Worm (Caenorhabditis elegans) whole organism, L4 larva: Measurements from ENCODE around the gene srlf-33.

Source experiments
- D1046.2 ChIP-seq: fragments of 200-800 bp; sonication (Bioruptor generic); IDR thresholded peaks from 2 replicates; pipeline ENCODE4 v1.3.6; 2022; ENCODE audit warnings: missing genetic modification characterization, missing compliant biosample characterization
- F10B5.3 ChIP-seq: sonication (generic microtip); optimal IDR thresholded peaks from 2 replicates; lab custom pipeline; 2016; ENCODE audit warnings: mild to moderate bottlenecking, missing genetic modification characterization, missing compliant biosample characterization
- F26F4.8 ChIP-seq: fragments of 200-800 bp; sonication (Bioruptor generic); conservative IDR thresholded peaks from 2 replicates; pipeline ENCODE4 v1.3.6; 2022; ENCODE audit warnings: missing genetic modification characterization, missing compliant biosample characterization
- F44E2.7 ChIP-seq: fragments of 200-800 bp; sonication (Bioruptor generic); IDR thresholded peaks from 2 replicates; pipeline ENCODE4 v2.1.2; 2022; ENCODE audit warnings: missing genetic modification characterization, missing compliant biosample characterization
- F49E8.2 ChIP-seq: sonication (generic microtip); optimal IDR thresholded peaks from 2 replicates; lab custom pipeline; 2016; ENCODE audit warnings: missing compliant biosample characterization, mild to moderate bottlenecking, missing genetic modification characterization, borderline replicate concordance
- R02D3.7 ChIP-seq: fragments of 150-350 bp; sonication (generic microtip); optimal IDR thresholded peaks from 3 replicates; lab custom pipeline; 2014; ENCODE audit warnings: missing biosample characterization, missing genetic modification characterization
- T20F7.1 ChIP-seq: fragments of 200-800 bp; sonication (Bioruptor generic); optimal IDR thresholded peaks from 2 replicates; lab custom pipeline; 2018; ENCODE audit warnings: mild to moderate bottlenecking, missing genetic modification characterization, missing compliant biosample characterization
- Y105C5A.15 ChIP-seq: fragments of 200-800 bp; sonication (Bioruptor generic); IDR thresholded peaks from 2 replicates; pipeline ENCODE4 v1.3.6; 2022; ENCODE audit warnings: missing genetic modification characterization, missing compliant biosample characterization
- Y5F2A.4 ChIP-seq: fragments of 200-800 bp; sonication (Bioruptor generic); optimal IDR thresholded peaks from 2 replicates; lab custom pipeline; 2018; ENCODE audit warnings: mild to moderate bottlenecking, missing genetic modification characterization, missing compliant biosample characterization
- Y75B8A.6 ChIP-seq: fragments of 200-800 bp; sonication (Bioruptor generic); IDR thresholded peaks from 2 replicates; pipeline ENCODE4 v1.3.6; 2022; ENCODE audit warnings: missing genetic modification reagents, missing genetic modification characterization, missing compliant biosample characterization
- ZK337.2 ChIP-seq: fragments of 200-800 bp; sonication (Bioruptor generic); IDR thresholded peaks from 2 replicates; pipeline ENCODE4 v1.3.6; 2022; ENCODE audit warnings: missing genetic modification reagents, missing genetic modification characterization, missing compliant biosample characterization
- aha-1 ChIP-seq: fragments of 150-350 bp; peaks from one replicate; lab custom pipeline; 2014; ENCODE audit warnings: missing biosample characterization, missing genetic modification characterization
- attf-4 ChIP-seq: sonication (generic microtip); optimal IDR thresholded peaks from 3 replicates; lab custom pipeline; 2017; ENCODE audit warnings: missing biosample characterization, missing genetic modification characterization
- ceh-44 ChIP-seq: fragments of 200-800 bp; sonication (Bioruptor generic); IDR thresholded peaks from 2 replicates; pipeline ENCODE4 v1.3.6; 2022; ENCODE audit warnings: missing genetic modification reagents, missing genetic modification characterization, missing compliant biosample characterization
- ctbp-1 ChIP-seq: fragments of 200-800 bp; sonication (Bioruptor generic); IDR thresholded peaks from 2 replicates; pipeline ENCODE4 v1.3.6; 2022; ENCODE audit warnings: missing genetic modification reagents, missing genetic modification characterization, missing compliant biosample characterization
- daf-12 ChIP-seq: fragments of 150-350 bp; optimal IDR thresholded peaks from 2 replicates; lab custom pipeline; 2014; ENCODE audit warnings: missing biosample characterization, missing genetic modification reagents, missing genetic modification characterization
- daf-16 ChIP-seq, 3 experiments: sonication (generic microtip); optimal IDR thresholded peaks; 2 replicates each; lab custom pipeline; 2016 to 2017; ENCODE audit warnings: missing genetic modification characterization in 3 of 3, missing genetic modification reagents in 3 of 3, mild to moderate bottlenecking in 2 of 3, missing compliant biosample characterization in 2 of 3, missing biosample characterization in 1 of 3, moderate library complexity in 1 of 3
- daf-19 ChIP-seq: fragments of 200-800 bp; sonication (Bioruptor generic); conservative IDR thresholded peaks from 2 replicates; pipeline ENCODE4 v1.3.6; 2022; ENCODE audit warnings: missing genetic modification characterization, missing compliant biosample characterization
- dmd-6 ChIP-seq: fragments of 200-800 bp; sonication (Bioruptor generic); IDR thresholded peaks from 2 replicates; pipeline ENCODE4 v1.3.6; 2022; ENCODE audit warnings: missing genetic modification reagents, missing genetic modification characterization, missing compliant biosample characterization
- dmd-9 ChIP-seq: fragments of 200-800 bp; sonication (Bioruptor generic); IDR thresholded peaks from 2 replicates; pipeline ENCODE4 v1.3.6; 2022; ENCODE audit warnings: missing genetic modification reagents, missing genetic modification characterization, missing compliant biosample characterization
- dpl-1 ChIP-seq: fragments of 150-350 bp; optimal IDR thresholded peaks from 2 replicates; lab custom pipeline; 2014; ENCODE audit warnings: missing biosample characterization, missing genetic modification reagents, missing genetic modification characterization
- duxl-1 ChIP-seq: sonication (generic microtip); optimal IDR thresholded peaks from 2 replicates; lab custom pipeline; 2016; ENCODE audit warnings: mild to moderate bottlenecking, missing genetic modification characterization, moderate library complexity, missing compliant biosample characterization; ENCODE audit not compliant: poor library complexity
- egl-27 ChIP-seq: sonication (generic microtip); optimal IDR thresholded peaks from 3 replicates; lab custom pipeline; 2017; ENCODE audit warnings: missing biosample characterization, missing genetic modification reagents, missing genetic modification characterization
- hlh-30 ChIP-seq: sonication (generic microtip); optimal IDR thresholded peaks from 2 replicates; lab custom pipeline; 2017; ENCODE audit warnings: antibody characterized with exemption, mild to moderate bottlenecking, missing genetic modification characterization, missing compliant biosample characterization; ENCODE audit not compliant: insufficient read depth
- hmg-1.1 ChIP-seq: fragments of 200-800 bp; sonication (Bioruptor generic); IDR thresholded peaks from 2 replicates; pipeline ENCODE4 v1.3.6; 2022; ENCODE audit warnings: missing genetic modification reagents, missing genetic modification characterization, missing compliant biosample characterization
- jun-1 ChIP-seq: fragments of 150-350 bp; optimal IDR thresholded peaks from 2 replicates; lab custom pipeline; 2014; ENCODE audit warnings: missing biosample characterization, missing genetic modification reagents, missing genetic modification characterization
- lin-29 ChIP-seq: fragments of 200-800 bp; sonication (Bioruptor generic); IDR thresholded peaks from 2 replicates; pipeline ENCODE4 v1.3.6; 2022; ENCODE audit warnings: missing genetic modification reagents, missing genetic modification characterization, missing compliant biosample characterization
- lin-39 ChIP-seq: fragments of 150-350 bp; optimal IDR thresholded peaks from 2 replicates; lab custom pipeline; 2014; ENCODE audit warnings: missing biosample characterization, missing genetic modification reagents, missing genetic modification characterization
- lir-3 ChIP-seq: sonication (generic microtip); optimal IDR thresholded peaks from 2 replicates; lab custom pipeline; 2016; ENCODE audit warnings: mild to moderate bottlenecking, missing genetic modification characterization, missing compliant biosample characterization
- lsy-2 ChIP-seq, 2 experiments: fragments of 150-350 bp in 1 of 2; sonication (generic microtip) in 1 of 2; optimal IDR thresholded peaks; 2 replicates each; lab custom pipeline; 2014 to 2017; ENCODE audit warnings: missing biosample characterization in 2 of 2, missing genetic modification characterization in 2 of 2
- madf-5 ChIP-seq, 2 experiments: fragments of 200-800 bp; sonication (Bioruptor generic); IDR thresholded peaks; 2 replicates each; pipeline ENCODE4 v1.3.6; 2022; ENCODE audit warnings: missing compliant biosample characterization in 2 of 2, missing genetic modification characterization in 2 of 2
- mdl-1 ChIP-seq, 2 experiments: fragments of 150-350 bp in 1 of 2; sonication (generic microtip) in 1 of 2; optimal IDR thresholded peaks; 2 replicates each; lab custom pipeline; 2014 to 2017; ENCODE audit warnings: missing biosample characterization in 2 of 2, missing genetic modification characterization in 2 of 2
- mdt-29 ChIP-seq: fragments of 200-800 bp; sonication (Bioruptor generic); IDR thresholded peaks from 2 replicates; pipeline ENCODE4 v1.3.6; 2022; ENCODE audit warnings: missing genetic modification reagents, missing genetic modification characterization, missing compliant biosample characterization
- mes-2 ChIP-seq: sonication (generic microtip); optimal IDR thresholded peaks from 2 replicates; lab custom pipeline; 2016; ENCODE audit warnings: missing genotype, mild to moderate bottlenecking, missing genetic modification characterization, missing compliant biosample characterization; ENCODE audit not compliant: poor library complexity, severe bottlenecking
- mxl-3 ChIP-seq: fragments of 200-800 bp; sonication (Bioruptor generic); optimal IDR thresholded peaks from 2 replicates; lab custom pipeline; 2018; ENCODE audit warnings: mild to moderate bottlenecking, missing genetic modification characterization, missing compliant biosample characterization
- nhr-102 ChIP-seq: sonication (generic microtip); optimal IDR thresholded peaks from 2 replicates; lab custom pipeline; 2016; ENCODE audit warnings: mild to moderate bottlenecking, missing genetic modification characterization, moderate library complexity, missing compliant biosample characterization
- nhr-111 ChIP-seq: fragments of 200-800 bp; sonication (Bioruptor generic); optimal IDR thresholded peaks from 2 replicates; lab custom pipeline; 2018; ENCODE audit warnings: mild to moderate bottlenecking, missing genetic modification characterization, missing compliant biosample characterization
- nhr-237 ChIP-seq: sonication (generic microtip); optimal IDR thresholded peaks from 2 replicates; lab custom pipeline; 2017; ENCODE audit warnings: missing biosample characterization, missing genetic modification characterization
- nhr-41 ChIP-seq: fragments of 200-800 bp; sonication (Bioruptor generic); IDR thresholded peaks from 2 replicates; pipeline ENCODE4 v1.3.6; 2022; ENCODE audit warnings: missing genetic modification reagents, missing genetic modification characterization, missing compliant biosample characterization
- nhr-42 ChIP-seq: fragments of 200-800 bp; sonication (Bioruptor generic); IDR thresholded peaks from 2 replicates; pipeline ENCODE4 v1.3.6; 2022; ENCODE audit warnings: missing genetic modification characterization, missing compliant biosample characterization
- nhr-6 ChIP-seq: fragments of 150-350 bp; optimal IDR thresholded peaks from 2 replicates; lab custom pipeline; 2014; ENCODE audit warnings: missing biosample characterization, missing genetic modification characterization
- nhr-76 ChIP-seq: fragments of 150-350 bp; optimal IDR thresholded peaks from 2 replicates; lab custom pipeline; 2014; ENCODE audit warnings: missing biosample characterization, missing genetic modification characterization
- pqm-1 ChIP-seq: sonication (generic microtip); optimal IDR thresholded peaks from 2 replicates; lab custom pipeline; 2017; ENCODE audit warnings: missing biosample characterization, missing genetic modification characterization
- spr-3 ChIP-seq: fragments of 200-800 bp; sonication (Bioruptor generic); optimal IDR thresholded peaks from 2 replicates; lab custom pipeline; 2018; ENCODE audit warnings: mild to moderate bottlenecking, missing genetic modification characterization, missing compliant biosample characterization
- tra-1 ChIP-seq: fragments of 200-800 bp; sonication (Bioruptor generic); IDR thresholded peaks from 2 replicates; pipeline ENCODE4 v1.3.6; 2022; ENCODE audit warnings: missing genetic modification reagents, missing genetic modification characterization, missing compliant biosample characterization
- zag-1 ChIP-seq: fragments of 150-350 bp; optimal IDR thresholded peaks from 2 replicates; lab custom pipeline; 2014; ENCODE audit warnings: missing biosample characterization, missing genetic modification characterization
- zfp-2 ChIP-seq: sonication (generic microtip); optimal IDR thresholded peaks from 2 replicates; lab custom pipeline; 2016; ENCODE audit warnings: mild to moderate bottlenecking, missing genetic modification characterization, missing compliant biosample characterization
- zfp-3 ChIP-seq: fragments of 200-800 bp; sonication (Bioruptor generic); conservative IDR thresholded peaks from 2 replicates; pipeline ENCODE4 v1.3.6; 2022; ENCODE audit warnings: missing genetic modification reagents, missing genetic modification characterization, missing compliant biosample characterization
- zip-2 ChIP-seq: fragments of 150-350 bp; optimal IDR thresholded peaks from 2 replicates; lab custom pipeline; 2014; ENCODE audit warnings: missing biosample characterization, missing genetic modification characterization
- ztf-11 ChIP-seq: fragments of 150-350 bp; optimal IDR thresholded peaks from 2 replicates; lab custom pipeline; 2014; ENCODE audit warnings: missing biosample characterization, missing genetic modification characterization
- ztf-7 ChIP-seq: fragments of 150-350 bp; optimal IDR thresholded peaks from 2 replicates; lab custom pipeline; 2014; ENCODE audit warnings: missing biosample characterization, missing genetic modification characterization

srlf-33 gene

DNA sequence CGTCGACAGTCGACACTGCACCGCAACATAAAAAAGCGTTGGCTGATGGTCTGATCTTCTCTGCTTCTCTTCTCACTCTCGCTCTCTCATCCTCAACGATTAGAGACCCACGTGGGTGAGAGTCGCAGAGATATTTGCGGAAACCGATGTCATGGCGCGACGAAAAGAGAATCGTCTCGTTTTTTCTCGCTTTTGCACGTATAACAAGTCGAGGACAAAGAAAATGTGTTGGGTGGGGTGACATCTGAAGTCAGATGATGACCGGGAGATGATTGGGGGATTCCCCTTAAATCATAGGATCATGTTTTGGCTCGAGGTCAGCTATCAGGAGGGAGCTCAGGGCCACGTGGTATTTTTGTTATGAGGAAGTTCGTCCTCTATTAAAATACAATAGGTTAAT, 31.1 kb upstream of the srlf-33 start (continued):
- TF ChIP-seq egl-27 (no peak), F10B5.3 (tag; lab: Kevin White, UChicago) (no peak), zfp-3 (GFP tag; lab: Robert Waterston, UW) (peak; percentile 51; the same call in 1 of the 2 replicates), lsy-2 (tag; optimal IDR thresholded peaks at IDR 0.05; lab: Kevin White, UChicago) (peak in 1 of 2 experiments; percentile 74), ztf-7 (peak; percentile 46), daf-16 (GFP tag; optimal IDR thresholded peaks at IDR 0.05; lab: Kevin White, UChicago) (no peak), daf-16 (tag; optimal IDR thresholded peaks at IDR 0.05; lab: Kevin White, UChicago) (peak; percentile 71), lin-29 (0 out of 2 replicates have a peak, but pooled peaks have one; percentile 59), duxl-1 (tag; lab: Kevin White, UChicago) (peak; percentile 48), spr-3 (GFP tag; lab: Kevin White, UChicago) (no peak), zip-2 (tag; lab: Kevin White, UChicago) (no peak), Y5F2A.4 (GFP tag; lab: Kevin White, UChicago) (no peak), madf-5 (GFP tag; IDR thresholded peaks at IDR 0.05; lab: Robert Waterston, UW) (peak in 1 of 2 experiments; percentile 61; a peak in 1 of 4 replicates), F49E8.2 (no peak), F26F4.8 (GFP tag; lab: Robert Waterston, UW) (no peak), pqm-1 (tag; lab: Kevin White, UChicago) (no peak), ctbp-1 (peak; percentile 61), nhr-41 (GFP tag; lab: Robert Waterston, UW) (no peak), ceh-44 (GFP tag; lab: Robert Waterston, UW) (no peak), Y105C5A.15 (no peak), zag-1 (tag; lab: Kevin White, UChicago) (no peak), nhr-76 (tag; lab: Kevin White, UChicago) (peak; percentile 54), hmg-1.1 (GFP tag; lab: Robert Waterston, UW) (peak; percentile 49; the same call in 1 of the 2 replicates), zfp-2 (peak; percentile 14), dmd-6 (peak; percentile 99), mdl-1 (tag; optimal IDR thresholded peaks at IDR 0.05; lab: Kevin White, UChicago) (peak; percentile 100), mes-2 (tag; lab: Kevin White, UChicago) (peak; percentile 62), nhr-6 (peak; percentile 49), D1046.2 (GFP tag; lab: Robert Waterston, UW) (peak; percentile 14; the same call in 1 of the 2 replicates), ztf-11 (tag; lab: Kevin White, UChicago) (no peak), nhr-102 (tag; lab: Kevin White, UChicago) (peak; percentile 80), tra-1 (GFP tag; lab: Robert Waterston, UW) (peak; percentile 94), mdt-29 (GFP tag; lab: Robert Waterston, UW) (peak; percentile 98), daf-19 (GFP tag; lab: Robert Waterston, UW) (no peak), mxl-3 (GFP tag; lab: Kevin White, UChicago) (peak; percentile 99), R02D3.7 (tag; lab: Kevin White, UChicago) (no peak), attf-4 (tag; lab: Kevin White, UChicago) (no peak), lin-39 (tag; lab: Kevin White, UChicago) (no peak), dpl-1 (GFP tag; lab: Kevin White, UChicago) (peak; percentile 42), daf-12 (no peak), Y75B8A.6 (GFP tag; lab: Robert Waterston, UW) (no peak), lir-3 (tag; lab: Kevin White, UChicago) (no peak), nhr-111 (GFP tag; lab: Kevin White, UChicago) (no peak), nhr-42 (GFP tag; lab: Robert Waterston, UW) (no peak), F44E2.7 (no peak), aha-1 (tag; lab: Kevin White, UChicago) (peak; percentile 100), nhr-237 (tag; lab: Kevin White, UChicago) (peak; percentile 27), T20F7.1 (GFP tag; lab: Kevin White, UChicago) (peak; percentile 76), hlh-30 (peak; percentile 98), ZK337.2 (GFP tag; lab: Robert Waterston, UW) (no peak), dmd-9 (GFP tag; lab: Robert Waterston, UW) (no peak), jun-1 (tag; lab: Kevin White, UChicago) (no peak)
